Worm (Caenorhabditis elegans) whole organism, midembryonic: ENCODE measurements around the gene C54H2.4.

ENCODE experiments used
- T22C8.4 ChIP-seq: fragments of 200-800 bp; sonication (Bioruptor generic); IDR thresholded peaks from 2 replicates; pipeline ENCODE4 v1.3.6; 2022; ENCODE audit warnings: missing genetic modification characterization, missing compliant biosample characterization
- cog-1 ChIP-seq: sonication (generic microtip); optimal IDR thresholded peaks from 2 replicates; lab custom pipeline; 2016; ENCODE audit warnings: missing genetic modification characterization, missing compliant biosample characterization
- flt-1 ChIP-seq: fragments of 200-800 bp; sonication (Bioruptor generic); IDR thresholded peaks from 2 replicates; pipeline ENCODE4 v1.3.6; 2022; ENCODE audit warnings: missing genetic modification characterization, missing compliant biosample characterization
- klf-2 ChIP-seq: fragments of 200-800 bp; sonication (Bioruptor generic); conservative IDR thresholded peaks from 2 replicates; pipeline ENCODE4 v1.3.6; 2022; ENCODE audit warnings: missing genetic modification reagents, missing genetic modification characterization, missing compliant biosample characterization
- med-1 ChIP-seq: sonication (generic microtip); optimal IDR thresholded peaks from 2 replicates; lab custom pipeline; 2017; ENCODE audit warnings: missing genetic modification characterization, mild to moderate bottlenecking, missing compliant biosample characterization, antibody characterized with exemption, missing genetic modification reagents; ENCODE audit not compliant: insufficient read depth
- ref-1 ChIP-seq: fragments of 200-800 bp; sonication (Bioruptor generic); conservative IDR thresholded peaks from 2 replicates; pipeline ENCODE4 v1.3.6; 2022; ENCODE audit warnings: missing genetic modification reagents, missing genetic modification characterization, missing compliant biosample characterization
- tab-1 ChIP-seq: fragments of 200-800 bp; sonication (Bioruptor generic); IDR thresholded peaks from 2 replicates; pipeline ENCODE4 v1.3.6; 2022; ENCODE audit warnings: missing genetic modification characterization, missing compliant biosample characterization
- ztf-23 ChIP-seq: fragments of 200-800 bp; sonication (Bioruptor generic); IDR thresholded peaks from 2 replicates; pipeline ENCODE4 v1.3.6; 2022; ENCODE audit warnings: missing genetic modification reagents, missing genetic modification characterization, missing compliant biosample characterization
- ztf-29 ChIP-seq: fragments of 200-800 bp; sonication (Bioruptor generic); IDR thresholded peaks from 2 replicates; pipeline ENCODE4 v1.3.6; 2022; ENCODE audit warnings: missing genetic modification reagents, missing genetic modification characterization, missing compliant biosample characterization

Gene C54H2.4

DNA sequence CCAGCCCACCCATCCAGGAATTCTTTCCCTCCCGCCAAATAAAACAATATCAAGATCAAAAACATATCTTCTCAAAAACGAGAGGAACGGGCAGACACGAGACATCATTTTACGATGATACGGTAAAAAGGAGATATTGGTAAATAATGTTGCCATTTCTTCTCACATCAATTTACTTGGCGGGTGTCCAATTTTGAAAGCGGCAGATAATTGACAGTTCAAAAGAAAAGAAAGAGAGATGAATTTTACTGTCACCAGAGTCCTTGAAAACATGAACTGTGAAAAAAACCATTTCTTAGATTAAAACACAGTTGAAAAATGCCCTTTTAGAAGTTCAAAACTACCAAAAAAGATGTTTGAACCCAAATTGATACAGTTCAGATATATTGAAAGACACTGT lies 40.1 kb upstream of the C54H2.4 start:
- TF ChIP-seq flt-1 (GFP tag; lab: Robert Waterston, UW) = no peak
- no peak for TF ChIP-seq T22C8.4 (GFP tag; lab: Robert Waterston, UW)
- no peak for TF ChIP-seq klf-2 (GFP tag; lab: Robert Waterston, UW)
- no peak for TF ChIP-seq med-1 (GFP tag; lab: Kevin White, UChicago)
- no peak for TF ChIP-seq ztf-23 (GFP tag; lab: Robert Waterston, UW)
- no peak for TF ChIP-seq ref-1 (GFP tag; lab: Robert Waterston, UW)
- TF ChIP-seq tab-1 (GFP tag; lab: Robert Waterston, UW) = no peak
- no peak for TF ChIP-seq ztf-29 (GFP tag; lab: Robert Waterston, UW)
- TF ChIP-seq cog-1 (tag; lab: Kevin White, UChicago) = no peak

DNA sequence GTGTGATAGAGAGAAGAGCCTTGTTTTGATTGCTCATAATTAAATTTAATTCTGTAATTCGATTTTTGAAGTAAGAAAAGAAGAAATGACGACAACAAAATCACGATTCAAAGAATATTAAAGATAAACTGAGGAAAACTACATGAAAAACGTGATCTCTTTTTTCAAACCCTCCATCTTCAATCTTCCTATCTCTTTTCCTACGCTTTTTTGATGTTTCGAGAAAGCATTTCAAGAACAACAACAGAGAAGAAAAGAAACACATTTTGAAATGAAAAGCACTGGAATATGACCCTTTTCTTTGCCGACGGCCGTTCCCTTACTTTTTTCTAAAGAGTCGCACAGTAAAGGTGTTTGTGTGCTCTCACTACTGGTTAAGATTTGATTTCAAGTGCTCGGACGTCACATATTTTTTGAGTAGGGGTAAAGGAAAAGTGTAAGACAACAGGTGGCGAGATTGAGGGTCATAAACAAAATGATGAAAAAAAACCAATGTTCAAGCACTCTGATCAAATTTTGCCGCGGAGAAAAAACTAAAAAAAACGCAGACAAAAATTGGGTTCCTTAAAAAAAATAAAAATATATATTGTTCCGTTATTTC lies 35.4 kb upstream of the C54H2.4 start, which contains the start of gene F13D11.3:
F13D11.3 (minus strand) TSS at position 51 of the 601 bp plus-strand sequence.
- TF ChIP-seq flt-1 (GFP tag; lab: Robert Waterston, UW) (no peak), ztf-29 (GFP tag; lab: Robert Waterston, UW) (no peak), cog-1 (tag; lab: Kevin White, UChicago) (no peak), klf-2 (GFP tag; lab: Robert Waterston, UW) (no peak), med-1 (GFP tag; lab: Kevin White, UChicago) (no peak), tab-1 (GFP tag; lab: Robert Waterston, UW) (no peak), ztf-23 (GFP tag; lab: Robert Waterston, UW) (no peak), ref-1 (GFP tag; lab: Robert Waterston, UW) (no peak), T22C8.4 (GFP tag; lab: Robert Waterston, UW) (no peak)

DNA sequence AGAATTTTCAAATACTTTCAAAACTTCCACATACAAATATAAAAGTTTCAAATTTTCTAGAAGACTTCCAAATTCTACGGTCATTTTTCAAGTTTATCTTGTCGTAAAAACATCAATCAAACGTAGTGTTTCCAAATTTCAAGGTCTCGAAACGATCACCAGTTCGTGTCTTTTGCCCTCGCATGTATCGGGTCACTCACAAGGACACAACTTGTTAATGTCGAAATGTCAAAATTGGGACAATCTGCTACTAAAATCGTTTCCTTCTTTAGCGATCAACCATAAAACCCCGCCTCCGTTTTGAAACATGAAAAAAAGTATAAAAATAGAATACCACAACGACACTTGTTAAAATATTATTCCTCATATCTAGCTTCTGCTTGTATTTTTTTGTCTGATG lies 32.9 kb upstream of the C54H2.4 start:
- no peak for TF ChIP-seq med-1 (GFP tag; lab: Kevin White, UChicago)
- no peak for TF ChIP-seq tab-1 (GFP tag; lab: Robert Waterston, UW)
- TF ChIP-seq ref-1 (GFP tag; lab: Robert Waterston, UW) = no peak
- TF ChIP-seq T22C8.4 (GFP tag; lab: Robert Waterston, UW) = no peak
- TF ChIP-seq ztf-23 (GFP tag; lab: Robert Waterston, UW) = no peak
- no peak for TF ChIP-seq flt-1 (GFP tag; lab: Robert Waterston, UW)
- no peak for TF ChIP-seq ztf-29 (GFP tag; lab: Robert Waterston, UW)
- TF ChIP-seq klf-2 (GFP tag; lab: Robert Waterston, UW) = no peak
- no peak for TF ChIP-seq cog-1 (tag; lab: Kevin White, UChicago)

DNA sequence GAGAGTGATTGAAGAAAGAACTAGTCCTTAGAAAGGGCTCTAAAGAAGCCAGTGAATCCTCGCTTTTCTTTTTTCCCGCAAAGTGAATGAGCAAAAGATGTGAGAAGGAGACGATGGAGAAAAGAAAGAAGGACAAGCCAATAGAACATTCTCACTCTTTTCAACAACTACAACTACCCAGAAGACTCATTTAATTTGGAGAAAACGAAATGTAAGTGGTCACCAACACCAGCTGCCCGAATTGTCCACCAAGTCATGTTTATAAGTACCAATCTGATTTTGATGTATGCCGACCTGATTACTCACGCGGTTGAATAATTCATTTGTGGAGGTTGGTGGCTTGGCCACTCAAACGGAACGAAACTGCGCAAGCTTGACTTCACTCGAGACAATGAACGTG lies 32.0 kb upstream of the C54H2.4 start:
- TF ChIP-seq ztf-29 (GFP tag; lab: Robert Waterston, UW) = no peak
- no peak for TF ChIP-seq flt-1 (GFP tag; lab: Robert Waterston, UW)
- TF ChIP-seq T22C8.4 (GFP tag; lab: Robert Waterston, UW) = no peak
- TF ChIP-seq ztf-23 (GFP tag; lab: Robert Waterston, UW) = no peak
- no peak for TF ChIP-seq cog-1 (tag; lab: Kevin White, UChicago)
- no peak for TF ChIP-seq klf-2 (GFP tag; lab: Robert Waterston, UW)
- TF ChIP-seq med-1 (GFP tag; lab: Kevin White, UChicago) = no peak
- no peak for TF ChIP-seq tab-1 (GFP tag; lab: Robert Waterston, UW)
- TF ChIP-seq ref-1 (GFP tag; lab: Robert Waterston, UW) = no peak

DNA sequence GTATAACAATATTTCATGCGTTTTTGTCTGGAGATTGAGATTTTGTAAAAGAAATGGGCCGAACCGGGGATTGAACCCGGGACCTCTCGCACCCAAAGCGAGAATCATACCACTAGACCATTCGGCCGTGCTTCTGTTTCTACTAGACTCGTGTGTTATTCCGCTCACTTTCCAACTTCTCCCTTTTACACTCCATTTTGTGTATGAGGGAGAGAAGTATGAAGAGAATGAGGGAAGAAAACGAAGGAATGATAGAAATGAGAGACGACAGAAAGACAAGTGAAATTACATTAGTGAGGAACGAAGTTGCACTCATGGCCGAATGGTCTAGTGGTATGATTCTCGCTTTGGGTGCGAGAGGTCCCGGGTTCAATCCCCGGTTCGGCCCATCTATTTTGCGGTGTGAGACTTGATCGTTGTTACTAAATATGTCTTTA lies 30.6 kb upstream of the C54H2.4 start:
- TF ChIP-seq ztf-29 (GFP tag; lab: Robert Waterston, UW) (peak; percentile 77), ztf-23 (GFP tag; lab: Robert Waterston, UW) (peak; percentile 93), ref-1 (GFP tag; lab: Robert Waterston, UW) (peak; percentile 71), T22C8.4 (GFP tag; lab: Robert Waterston, UW) (peak; percentile 66), med-1 (GFP tag; lab: Kevin White, UChicago) (peak; percentile 42), tab-1 (GFP tag; lab: Robert Waterston, UW) (peak; percentile 88), cog-1 (tag; lab: Kevin White, UChicago) (peak; percentile 90), flt-1 (GFP tag; lab: Robert Waterston, UW) (peak; percentile 89), klf-2 (GFP tag; lab: Robert Waterston, UW) (peak; percentile 93)

DNA sequence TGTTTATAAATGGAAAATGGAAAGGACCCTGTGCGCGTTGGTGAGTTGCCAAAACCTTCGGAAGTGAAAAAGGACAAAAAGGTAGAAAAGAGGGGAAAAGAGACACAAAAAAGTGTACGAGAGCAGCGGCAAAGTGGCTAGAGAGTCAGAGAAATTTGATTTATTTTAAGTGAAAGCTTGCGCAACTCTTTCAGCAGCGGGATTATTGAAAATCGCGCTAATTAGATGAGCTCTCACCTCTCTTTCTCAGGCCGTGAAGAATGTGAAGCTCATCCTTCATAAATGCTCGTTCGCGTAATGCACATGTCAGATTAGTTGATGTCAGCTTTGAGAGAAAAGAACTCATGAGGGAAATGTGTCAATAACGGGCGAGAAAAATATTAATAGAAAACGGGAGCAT lies 28.7 kb upstream of the C54H2.4 start:
- TF ChIP-seq T22C8.4 (GFP tag; lab: Robert Waterston, UW) = no peak
- no peak for TF ChIP-seq flt-1 (GFP tag; lab: Robert Waterston, UW)
- no peak for TF ChIP-seq ref-1 (GFP tag; lab: Robert Waterston, UW)
- no peak for TF ChIP-seq med-1 (GFP tag; lab: Kevin White, UChicago)
- no peak for TF ChIP-seq tab-1 (GFP tag; lab: Robert Waterston, UW)
- no peak for TF ChIP-seq klf-2 (GFP tag; lab: Robert Waterston, UW)
- TF ChIP-seq ztf-23 (GFP tag; lab: Robert Waterston, UW) = no peak
- TF ChIP-seq cog-1 (tag; lab: Kevin White, UChicago) = no peak
- no peak for TF ChIP-seq ztf-29 (GFP tag; lab: Robert Waterston, UW)

DNA sequence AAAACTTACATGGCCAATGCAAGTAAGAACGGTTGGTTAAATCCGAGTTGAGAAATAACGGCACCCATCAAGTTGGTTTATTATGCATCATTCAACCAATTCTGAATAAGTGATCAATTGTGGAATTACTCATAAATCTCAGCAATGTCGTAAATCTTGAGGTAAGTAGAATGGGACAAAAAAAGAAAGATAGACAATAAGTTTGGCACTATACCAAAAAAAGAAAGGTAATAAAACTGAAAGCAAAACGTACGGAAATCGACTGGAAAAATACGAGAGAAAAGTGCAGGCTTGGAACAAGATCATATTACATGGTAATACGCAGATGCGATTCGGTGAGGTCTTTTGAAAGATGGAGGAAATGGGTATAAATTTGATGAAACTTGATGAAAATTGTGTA lies 28.1 kb upstream of the C54H2.4 start, which contains the start of gene F46G11.4:
F46G11.4 (minus strand) TSS at position 101 of the 400 bp plus-strand sequence.
- TF ChIP-seq ztf-29 (GFP tag; lab: Robert Waterston, UW) (no peak), tab-1 (GFP tag; lab: Robert Waterston, UW) (no peak), flt-1 (GFP tag; lab: Robert Waterston, UW) (no peak), cog-1 (tag; lab: Kevin White, UChicago) (no peak), T22C8.4 (GFP tag; lab: Robert Waterston, UW) (no peak), ztf-23 (GFP tag; lab: Robert Waterston, UW) (no peak), med-1 (GFP tag; lab: Kevin White, UChicago) (no peak), klf-2 (GFP tag; lab: Robert Waterston, UW) (no peak), ref-1 (GFP tag; lab: Robert Waterston, UW) (no peak)

DNA sequence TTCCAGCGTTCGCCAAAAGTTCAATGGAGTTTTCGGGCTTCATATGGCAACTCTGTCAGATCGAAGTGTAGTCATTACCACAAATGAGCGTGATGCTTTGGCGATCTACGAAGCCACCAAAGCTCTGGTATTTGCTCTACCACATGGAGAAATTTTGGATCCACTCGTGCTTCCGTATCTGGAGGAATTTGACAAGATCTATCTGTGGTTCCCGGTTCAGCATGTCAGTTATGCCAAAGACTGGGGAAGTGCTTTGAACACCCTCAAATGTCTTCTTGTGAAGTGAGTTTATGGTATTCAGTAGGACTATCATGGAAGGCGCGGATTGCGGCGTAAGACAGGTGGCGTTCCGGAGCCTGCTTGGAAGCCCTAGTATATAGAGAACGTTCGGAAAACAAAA lies 23.9 kb upstream of the C54H2.4 start:
- TF ChIP-seq ref-1 (GFP tag; lab: Robert Waterston, UW) = no peak
- no peak for TF ChIP-seq T22C8.4 (GFP tag; lab: Robert Waterston, UW)
- TF ChIP-seq klf-2 (GFP tag; lab: Robert Waterston, UW) = no peak
- TF ChIP-seq ztf-29 (GFP tag; lab: Robert Waterston, UW) = no peak
- no peak for TF ChIP-seq flt-1 (GFP tag; lab: Robert Waterston, UW)
- no peak for TF ChIP-seq tab-1 (GFP tag; lab: Robert Waterston, UW)
